Fruit fly (Drosophila melanogaster) whole organism, adult: ENCODE data around the gene RpS14b.
A peak's percentile ranks its signal among the peaks of the same experiment; 100 is the strongest.

Experiments used
- CG7045 ChIP-seq: fragments of 200-800 bp; sonication (Bioruptor generic); optimal IDR thresholded peaks from 2 replicates; lab custom pipeline; 2017; ENCODE audit warnings: missing biosample characterization, mild to moderate bottlenecking, missing genetic modification characterization
- CG7101 ChIP-seq: fragments of 200-800 bp; sonication (Bioruptor generic); optimal IDR thresholded peaks from 2 replicates; lab custom pipeline; 2018; ENCODE audit warnings: missing biosample characterization, mild to moderate bottlenecking, missing genetic modification characterization, moderate library complexity
- Crg-1 ChIP-seq: fragments of 200-800 bp; sonication (Bioruptor generic); optimal IDR thresholded peaks from 2 replicates; lab custom pipeline; 2016; ENCODE audit warnings: missing biosample characterization, missing genetic modification characterization
- ovo ChIP-seq: fragments of 200-800 bp; sonication (Bioruptor generic); optimal IDR thresholded peaks from 2 replicates; lab custom pipeline; 2016; ENCODE audit warnings: missing biosample characterization, missing genetic modification characterization
- pad ChIP-seq: fragments of 200-800 bp; sonication (Bioruptor generic); optimal IDR thresholded peaks from 3 replicates; lab custom pipeline; 2017; ENCODE audit warnings: missing biosample characterization, missing genetic modification characterization, mild to moderate bottlenecking, moderate library complexity, missing genetic modification reagents
- tj ChIP-seq: fragments of 200-800 bp; sonication (Bioruptor generic); optimal IDR thresholded peaks from 3 replicates; lab custom pipeline; 2017; ENCODE audit warnings: missing biosample characterization, mild to moderate bottlenecking, missing genetic modification characterization, moderate library complexity

DNA sequence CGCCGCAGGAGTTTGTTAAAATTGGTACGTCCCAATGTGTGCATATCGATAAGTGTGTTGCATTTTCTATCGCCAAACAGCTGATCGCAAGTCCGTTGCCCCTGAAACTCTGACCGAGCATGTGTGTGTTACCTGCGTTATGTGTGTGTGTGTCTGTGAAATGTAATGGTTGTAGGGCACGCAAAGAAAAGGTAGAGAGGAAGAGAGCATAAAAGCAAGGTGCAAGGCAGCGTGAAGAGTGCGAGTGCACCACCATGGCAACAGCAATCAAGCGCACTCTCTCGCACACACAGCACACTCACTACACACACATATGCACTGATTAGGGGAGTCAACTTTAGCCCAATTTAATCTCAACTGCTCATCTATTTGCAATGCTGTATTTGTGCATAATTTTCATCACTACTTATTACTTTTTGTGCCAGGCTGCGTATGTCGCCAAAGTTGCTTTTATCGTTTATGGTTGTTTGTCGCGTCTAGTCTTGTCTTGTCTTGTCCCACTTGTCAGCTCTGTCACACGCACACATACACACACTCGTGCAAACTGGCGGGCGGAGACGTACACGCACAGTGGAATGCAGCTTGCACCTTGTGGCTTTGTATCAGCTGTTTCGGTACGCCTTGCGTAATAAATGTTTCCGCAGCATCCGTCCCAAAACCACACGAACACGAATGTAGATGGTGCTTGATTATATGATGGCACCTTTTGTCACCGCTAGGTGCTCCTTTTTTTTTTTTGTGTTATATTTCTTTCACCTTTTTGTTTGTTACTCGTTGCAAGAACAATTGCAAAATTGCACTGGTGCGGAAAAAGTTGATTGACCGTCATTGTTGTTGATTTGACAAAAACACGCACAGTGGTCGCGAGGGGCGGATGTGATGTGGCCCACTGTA, 3.1 kb downstream of the RpS14b start:
- peak; percentile 89 for TF ChIP-seq pad
- TF ChIP-seq Crg-1 (GFP tag; lab: Kevin White, UChicago), result peak; percentile 79
- TF ChIP-seq CG7045 (GFP tag; lab: Kevin White, UChicago), result peak; percentile 86
- peak; percentile 85 for TF ChIP-seq tj (GFP tag; lab: Kevin White, UChicago)
- TF ChIP-seq ovo (GFP tag; lab: Kevin White, UChicago), result no peak
- peak; percentile 75 for TF ChIP-seq CG7101 (tag; lab: Kevin White, UChicago)
